Fruit fly (Drosophila melanogaster): ENCODE results near the gene Ir100a.

dm6 chr3R:31762672-31763071, 38.1 kb upstream of the Ir100a start:
- TF ChIP-seq D19A (tag; optimal IDR thresholded peaks at IDR 0.05) (no peak), luna (GFP tag; optimal IDR thresholded peaks at IDR 0.05) (no peak), CG13287 (GFP tag; IDR thresholded peaks at IDR 0.05; ENCODE audit: partially characterized antibody) (no peak), Asciz (GFP tag; optimal IDR thresholded peaks at IDR 0.05) (no peak), toy (GFP tag; IDR thresholded peaks at IDR 0.05) (no peak), CG12299 (tag; optimal IDR thresholded peaks at IDR 0.05) (no peak), H2.0 (GFP tag; IDR thresholded peaks at IDR 0.05) (no peak)

Data from whole organism, embryonic.